Worm (Caenorhabditis elegans): ENCODE results near the gene sbp-1.

sbp-1 gene

ce11 chrIII:11390832-11391231, 51.5 kb downstream of the sbp-1 start:
- TF ChIP-seq him-1 (tag; optimal IDR thresholded peaks at IDR 0.05): no peak
- no peak for TF ChIP-seq W03F9.2 (tag; optimal IDR thresholded peaks at IDR 0.05)
- TF ChIP-seq dao-5 (tag; optimal IDR thresholded peaks at IDR 0.05): no peak

- TF ChIP-seq W03F9.2 (tag; optimal IDR thresholded peaks at IDR 0.05): no peak
- TF ChIP-seq dao-5 (tag; optimal IDR thresholded peaks at IDR 0.05): no peak
- no peak for TF ChIP-seq him-1 (tag; optimal IDR thresholded peaks at IDR 0.05)
Measured at ce11 chrIII:11389384-11389783, 53.0 kb downstream of the sbp-1 start.

DNA sequence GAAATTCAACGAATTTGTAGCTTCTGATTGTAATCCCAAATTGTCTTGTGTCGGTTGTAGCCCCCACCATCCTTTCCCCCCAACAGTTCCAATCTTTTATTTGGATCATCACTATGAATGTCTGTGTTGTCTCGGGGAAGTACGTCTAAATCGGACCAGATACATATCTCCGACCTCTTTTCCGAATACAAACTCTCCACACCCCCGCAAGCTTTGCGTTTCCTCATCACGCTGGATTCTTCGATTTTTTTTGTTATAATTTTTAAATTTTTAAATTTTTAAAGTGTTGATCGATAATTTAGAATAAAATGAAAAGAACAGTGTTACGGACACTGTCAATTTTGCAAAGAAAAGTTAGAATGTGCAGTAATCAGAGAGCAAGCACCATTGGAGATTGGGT, 60.4 kb downstream of the sbp-1 start, which contains the start of gene subs-4:
subs-4 (plus strand) TSS at position 301 of the 400 bp plus-strand sequence.
- TF ChIP-seq W03F9.2 (tag; optimal IDR thresholded peaks at IDR 0.05) (no peak), him-1 (tag; optimal IDR thresholded peaks at IDR 0.05) (no peak), dao-5 (tag; optimal IDR thresholded peaks at IDR 0.05) (no peak)

DNA sequence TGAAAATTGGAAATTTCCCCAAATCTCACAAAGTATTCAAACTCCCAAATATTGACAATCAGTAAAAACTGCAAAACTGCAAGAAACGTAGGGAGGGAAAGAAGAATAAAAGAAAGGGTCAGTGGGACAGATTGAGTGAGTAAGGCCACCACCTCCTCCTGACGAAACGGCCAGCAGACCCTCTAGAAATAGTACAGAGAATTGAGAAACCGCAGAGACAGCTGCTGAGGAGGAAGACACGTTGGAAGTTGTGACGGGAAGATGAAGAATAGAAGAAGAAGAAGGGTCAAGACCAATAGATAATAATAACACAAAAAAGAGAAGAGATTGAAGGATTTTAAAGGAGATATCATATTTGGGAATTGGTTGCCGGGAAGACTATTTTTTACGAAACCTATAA, 61.8 kb downstream of the sbp-1 start:
- TF ChIP-seq W03F9.2 (tag; optimal IDR thresholded peaks at IDR 0.05) (no peak), dao-5 (tag; optimal IDR thresholded peaks at IDR 0.05) (no peak), him-1 (tag; optimal IDR thresholded peaks at IDR 0.05) (no peak)

DNA sequence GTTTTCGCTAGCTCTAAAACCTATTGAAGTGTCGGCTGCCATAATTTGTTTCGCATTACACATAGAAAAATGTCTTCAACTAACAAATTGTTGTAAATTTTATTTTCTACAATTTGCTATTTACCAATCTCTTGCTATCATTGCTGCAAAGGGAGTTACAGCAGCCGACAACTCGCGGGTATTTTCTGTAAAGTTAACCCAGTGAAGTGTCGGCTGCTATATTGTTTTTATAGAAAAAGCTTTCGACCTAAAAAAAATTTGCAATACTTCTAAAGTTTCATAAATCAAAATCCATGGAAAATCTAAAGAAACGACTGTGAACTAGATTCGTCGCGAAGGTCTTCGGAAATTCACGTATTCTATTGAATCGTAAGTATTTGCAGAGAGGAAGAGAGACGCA, 63.5 kb downstream of the sbp-1 start:
- TF ChIP-seq dao-5 (tag; optimal IDR thresholded peaks at IDR 0.05) (no peak), W03F9.2 (tag; optimal IDR thresholded peaks at IDR 0.05) (no peak), him-1 (tag; optimal IDR thresholded peaks at IDR 0.05) (no peak)

DNA sequence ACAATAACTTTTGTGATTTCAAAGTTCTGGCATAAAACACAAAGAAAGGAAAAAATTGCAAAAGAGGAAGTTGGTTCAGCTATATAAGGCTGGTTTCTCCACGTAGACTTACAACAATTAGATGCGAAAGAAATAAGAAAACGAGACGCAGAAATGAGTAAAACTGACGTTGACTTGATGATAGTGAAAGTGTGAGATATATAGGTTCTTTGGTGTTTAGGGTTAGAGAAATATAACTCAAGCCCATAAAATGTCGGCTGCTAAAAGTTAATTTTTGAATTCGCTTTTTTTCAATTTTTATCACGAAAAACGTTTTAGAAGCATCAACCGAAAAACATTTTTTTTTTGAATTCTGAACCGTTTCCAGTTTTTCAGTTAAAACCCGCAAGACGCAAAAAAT, 63.9 kb downstream of the sbp-1 start:
- no peak for TF ChIP-seq him-1 (tag; optimal IDR thresholded peaks at IDR 0.05)
- no peak for TF ChIP-seq dao-5 (tag; optimal IDR thresholded peaks at IDR 0.05)
- TF ChIP-seq W03F9.2 (tag; optimal IDR thresholded peaks at IDR 0.05): no peak
